Worm (Caenorhabditis elegans) whole organism, L3 larva: ENCODE results near the gene tebp-1.

Experiments
- ZK546.5 ChIP-seq: sonication (generic microtip); optimal IDR thresholded peaks from 2 replicates; lab custom pipeline; 2017; ENCODE audit warnings: missing biosample characterization, missing genetic modification characterization
- eor-1 ChIP-seq, 2 experiments: fragments of 150-350 bp; optimal IDR thresholded peaks; 2 replicates each; lab custom pipeline; 2014 to 2018; ENCODE audit warnings: missing biosample characterization in 2 of 2, missing genetic modification characterization in 2 of 2
- pqm-1 ChIP-seq: fragments of 150-350 bp; optimal IDR thresholded peaks from 2 replicates; lab custom pipeline; 2017; ENCODE audit warnings: missing biosample characterization, missing genetic modification characterization, inconsistent platforms
- tbx-2 ChIP-seq: sonication (generic microtip); optimal IDR thresholded peaks from 2 replicates; lab custom pipeline; 2016; ENCODE audit warnings: mild to moderate bottlenecking, missing genetic modification characterization, missing compliant biosample characterization

DNA sequence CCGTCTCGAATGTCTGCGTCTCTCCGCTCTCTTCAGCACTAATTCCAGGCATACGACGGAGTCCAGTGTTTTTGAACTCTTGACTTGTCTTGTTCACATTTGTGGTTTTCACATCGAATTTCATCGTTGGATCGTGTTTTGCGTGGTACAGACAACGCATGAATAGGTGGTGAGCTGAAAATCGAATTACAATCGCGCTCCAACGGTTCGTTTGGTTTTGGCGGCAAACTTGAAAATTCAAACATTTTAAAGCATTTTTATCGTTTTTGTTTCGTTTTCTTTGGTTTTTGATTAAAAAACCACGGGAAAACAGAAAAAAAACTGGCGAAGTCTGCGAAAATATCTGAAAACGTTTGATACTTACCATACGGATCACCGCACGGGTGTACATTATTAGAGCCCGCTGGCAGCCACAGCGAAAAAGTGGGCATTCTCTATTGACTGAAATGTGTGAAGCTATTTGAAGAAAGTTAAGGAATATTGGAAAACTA lies 51.3 kb downstream of the tebp-1 start, which contains the start of gene exl-1:
- no peak for TF ChIP-seq tbx-2 (tag; lab: Kevin White, UChicago)
- TF ChIP-seq ZK546.5 (tag; lab: Kevin White, UChicago): no peak
- no peak for TF ChIP-seq pqm-1 (tag; lab: Kevin White, UChicago)
- TF ChIP-seq eor-1 (tag; optimal IDR thresholded peaks at IDR 0.05; lab: Kevin White, UChicago): no peak
